Worm (Caenorhabditis elegans): ENCODE results near the gene Y75B8A.39.

DNA sequence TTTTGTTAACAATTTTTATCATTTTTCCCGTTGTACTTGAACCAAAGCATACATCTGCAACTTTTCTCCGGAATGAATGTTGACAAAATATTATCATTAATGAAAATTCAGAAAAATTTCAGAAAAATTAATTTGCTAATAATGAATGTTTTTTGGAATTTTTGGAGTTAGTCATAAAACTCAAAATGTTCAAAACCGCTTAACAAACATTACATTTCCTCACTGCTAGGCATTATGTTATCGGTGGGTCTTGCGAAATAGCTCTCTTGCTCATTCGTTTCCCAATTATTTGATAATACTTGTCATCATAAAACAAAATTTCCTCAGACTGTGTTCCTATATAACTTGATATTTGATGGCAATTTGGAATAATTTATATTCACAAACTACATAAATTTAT is at the start of gene Y75B8A.39:
- no peak for TF ChIP-seq ref-1 (GFP tag; conservative IDR thresholded peaks at IDR 0.05)
- no peak for TF ChIP-seq flt-1 (GFP tag; IDR thresholded peaks at IDR 0.05)
- no peak for TF ChIP-seq ztf-23 (GFP tag; IDR thresholded peaks at IDR 0.05)
- no peak for TF ChIP-seq klf-2 (GFP tag; conservative IDR thresholded peaks at IDR 0.05)
- no peak for TF ChIP-seq tab-1 (GFP tag; IDR thresholded peaks at IDR 0.05)
- no peak for TF ChIP-seq ztf-29 (GFP tag; IDR thresholded peaks at IDR 0.05)
- TF ChIP-seq T22C8.4 (GFP tag; IDR thresholded peaks at IDR 0.05) = no peak
- TF ChIP-seq cog-1 (tag; optimal IDR thresholded peaks at IDR 0.05) = no peak

All from whole organism, midembryonic.